Worm (Caenorhabditis elegans) whole organism, L4 larva: ENCODE measurements around the gene T28D6.5.

Experiments used
- ama-1 ChIP-seq: fragments of 150-350 bp; optimal IDR thresholded peaks from 2 replicates; lab custom pipeline; 2014; ENCODE audit warnings: inconsistent platforms, mixed read lengths
- arid-1 ChIP-seq: fragments of 200-800 bp; sonication (Bioruptor generic); conservative IDR thresholded peaks from 2 replicates; pipeline ENCODE4 v1.3.6; 2022; ENCODE audit warnings: missing genetic modification reagents, missing genetic modification characterization, missing compliant biosample characterization
- ceh-82 ChIP-seq: sonication (generic microtip); optimal IDR thresholded peaks from 2 replicates; lab custom pipeline; 2017; ENCODE audit warnings: missing biosample characterization, missing genetic modification characterization
- ces-1 ChIP-seq: fragments of 150-350 bp; sonication (generic microtip); optimal IDR thresholded peaks from 4 replicates; lab custom pipeline; 2014; ENCODE audit warnings: missing biosample characterization, missing genetic modification reagents, missing genetic modification characterization
- dpl-1 ChIP-seq: fragments of 150-350 bp; optimal IDR thresholded peaks from 2 replicates; lab custom pipeline; 2014; ENCODE audit warnings: missing biosample characterization, missing genetic modification reagents, missing genetic modification characterization
- egl-27 ChIP-seq: sonication (generic microtip); optimal IDR thresholded peaks from 3 replicates; lab custom pipeline; 2017; ENCODE audit warnings: missing biosample characterization, missing genetic modification reagents, missing genetic modification characterization
- egl-43 ChIP-seq: fragments of 200-800 bp; sonication (Bioruptor generic); IDR thresholded peaks from 2 replicates; pipeline ENCODE4 v1.3.6; 2022; ENCODE audit warnings: missing genetic modification reagents, missing genetic modification characterization, missing compliant biosample characterization
- fos-1 ChIP-seq: fragments of 150-350 bp; optimal IDR thresholded peaks from 2 replicates; lab custom pipeline; 2014; ENCODE audit warnings: missing biosample characterization, missing genetic modification characterization
- nhr-25 ChIP-seq: sonication (generic microtip); optimal IDR thresholded peaks from 2 replicates; lab custom pipeline; 2017; ENCODE audit warnings: missing genetic modification characterization, mild to moderate bottlenecking, missing compliant biosample characterization, antibody characterized with exemption, moderate library complexity, borderline replicate concordance; ENCODE audit not compliant: insufficient read depth
- pqm-1 ChIP-seq: sonication (generic microtip); optimal IDR thresholded peaks from 2 replicates; lab custom pipeline; 2017; ENCODE audit warnings: missing biosample characterization, missing genetic modification characterization
- ztf-11 ChIP-seq: fragments of 150-350 bp; optimal IDR thresholded peaks from 2 replicates; lab custom pipeline; 2014; ENCODE audit warnings: missing biosample characterization, missing genetic modification characterization

ce11 chrIII:11358273-11358672 is 24.8 kb downstream of the T28D6.5 start:
- TF ChIP-seq fos-1 (tag; lab: Kevin White, UChicago) (no peak), dpl-1 (GFP tag; lab: Kevin White, UChicago) (no peak), ceh-82 (no peak), pqm-1 (tag; lab: Kevin White, UChicago) (no peak), egl-43 (GFP tag; lab: Robert Waterston, UW) (no peak), ztf-11 (tag; lab: Kevin White, UChicago) (no peak), egl-27 (tag; lab: Kevin White, UChicago) (no peak), ces-1 (GFP tag; lab: Kevin White, UChicago) (no peak), nhr-25 (no peak), arid-1 (GFP tag; lab: Robert Waterston, UW) (no peak), ama-1 (lab: Kevin White, UChicago) (no peak)
